Worm (Caenorhabditis elegans) whole organism, L4 larva: ENCODE results near the gene ZK1037.6.
A peak's percentile ranks its signal among the peaks of the same experiment; 100 is the strongest.

ENCODE experiments used
- D1046.2 ChIP-seq: fragments of 200-800 bp; sonication (Bioruptor generic); IDR thresholded peaks from 2 replicates; pipeline ENCODE4 v1.3.6; 2022; ENCODE audit warnings: missing genetic modification characterization, missing compliant biosample characterization
- F44E2.7 ChIP-seq: fragments of 200-800 bp; sonication (Bioruptor generic); IDR thresholded peaks from 2 replicates; pipeline ENCODE4 v2.1.2; 2022; ENCODE audit warnings: missing genetic modification characterization, missing compliant biosample characterization
- F49E8.2 ChIP-seq: sonication (generic microtip); optimal IDR thresholded peaks from 2 replicates; lab custom pipeline; 2016; ENCODE audit warnings: missing compliant biosample characterization, mild to moderate bottlenecking, missing genetic modification characterization, borderline replicate concordance
- R02D3.7 ChIP-seq: fragments of 150-350 bp; sonication (generic microtip); optimal IDR thresholded peaks from 3 replicates; lab custom pipeline; 2014; ENCODE audit warnings: missing biosample characterization, missing genetic modification characterization
- T20F7.1 ChIP-seq: fragments of 200-800 bp; sonication (Bioruptor generic); optimal IDR thresholded peaks from 2 replicates; lab custom pipeline; 2018; ENCODE audit warnings: mild to moderate bottlenecking, missing genetic modification characterization, missing compliant biosample characterization
- Y48G9A.11 ChIP-seq: fragments of 200-800 bp; sonication (Bioruptor generic); IDR thresholded peaks from 2 replicates; pipeline ENCODE4 v1.3.6; 2022; ENCODE audit warnings: missing genetic modification reagents, missing genetic modification characterization, missing compliant biosample characterization
- ZK337.2 ChIP-seq: fragments of 200-800 bp; sonication (Bioruptor generic); IDR thresholded peaks from 2 replicates; pipeline ENCODE4 v1.3.6; 2022; ENCODE audit warnings: missing genetic modification reagents, missing genetic modification characterization, missing compliant biosample characterization
- ceh-28 ChIP-seq: fragments of 150-350 bp; optimal IDR thresholded peaks from 2 replicates; lab custom pipeline; 2014; ENCODE audit warnings: missing biosample characterization, missing genetic modification reagents, missing genetic modification characterization
- ceh-44 ChIP-seq: fragments of 200-800 bp; sonication (Bioruptor generic); IDR thresholded peaks from 2 replicates; pipeline ENCODE4 v1.3.6; 2022; ENCODE audit warnings: missing genetic modification reagents, missing genetic modification characterization, missing compliant biosample characterization
- ceh-62 ChIP-seq: sonication (generic microtip); optimal IDR thresholded peaks from 2 replicates; lab custom pipeline; 2017; ENCODE audit warnings: missing biosample characterization, missing genetic modification characterization
- ceh-82 ChIP-seq: sonication (generic microtip); optimal IDR thresholded peaks from 2 replicates; lab custom pipeline; 2017; ENCODE audit warnings: missing biosample characterization, missing genetic modification characterization
- daf-12 ChIP-seq: fragments of 150-350 bp; optimal IDR thresholded peaks from 2 replicates; lab custom pipeline; 2014; ENCODE audit warnings: missing biosample characterization, missing genetic modification reagents, missing genetic modification characterization
- daf-16 ChIP-seq, 3 experiments: sonication (generic microtip); optimal IDR thresholded peaks; 2 replicates each; lab custom pipeline; 2016 to 2017; ENCODE audit warnings: missing genetic modification characterization in 3 of 3, missing genetic modification reagents in 3 of 3, mild to moderate bottlenecking in 2 of 3, missing compliant biosample characterization in 2 of 3, missing biosample characterization in 1 of 3, moderate library complexity in 1 of 3
- dmd-6 ChIP-seq: fragments of 200-800 bp; sonication (Bioruptor generic); IDR thresholded peaks from 2 replicates; pipeline ENCODE4 v1.3.6; 2022; ENCODE audit warnings: missing genetic modification reagents, missing genetic modification characterization, missing compliant biosample characterization
- dmd-8 ChIP-seq: fragments of 200-800 bp; sonication (Bioruptor generic); IDR thresholded peaks from 2 replicates; pipeline ENCODE4 v1.3.6; 2022; ENCODE audit warnings: missing genetic modification characterization, missing compliant biosample characterization
- dpl-1 ChIP-seq: fragments of 150-350 bp; optimal IDR thresholded peaks from 2 replicates; lab custom pipeline; 2014; ENCODE audit warnings: missing biosample characterization, missing genetic modification reagents, missing genetic modification characterization
- dve-1 ChIP-seq: sonication (generic microtip); optimal IDR thresholded peaks from 2 replicates; lab custom pipeline; 2017; ENCODE audit warnings: antibody characterized with exemption, mild to moderate bottlenecking, missing genetic modification characterization, missing compliant biosample characterization; ENCODE audit not compliant: insufficient read depth
- fos-1 ChIP-seq: fragments of 150-350 bp; optimal IDR thresholded peaks from 2 replicates; lab custom pipeline; 2014; ENCODE audit warnings: missing biosample characterization, missing genetic modification characterization
- hlh-11 ChIP-seq: fragments of 200-800 bp; sonication (Bioruptor generic); optimal IDR thresholded peaks from 2 replicates; lab custom pipeline; 2018; ENCODE audit warnings: mild to moderate bottlenecking, missing genetic modification characterization, missing compliant biosample characterization
- hlh-30 ChIP-seq: sonication (generic microtip); optimal IDR thresholded peaks from 2 replicates; lab custom pipeline; 2017; ENCODE audit warnings: antibody characterized with exemption, mild to moderate bottlenecking, missing genetic modification characterization, missing compliant biosample characterization; ENCODE audit not compliant: insufficient read depth
- hmg-1.1 ChIP-seq: fragments of 200-800 bp; sonication (Bioruptor generic); IDR thresholded peaks from 2 replicates; pipeline ENCODE4 v1.3.6; 2022; ENCODE audit warnings: missing genetic modification reagents, missing genetic modification characterization, missing compliant biosample characterization
- jun-1 ChIP-seq: fragments of 150-350 bp; optimal IDR thresholded peaks from 2 replicates; lab custom pipeline; 2014; ENCODE audit warnings: missing biosample characterization, missing genetic modification reagents, missing genetic modification characterization
- lin-1 ChIP-seq: fragments of 200-800 bp; sonication (Bioruptor generic); IDR thresholded peaks from 2 replicates; pipeline ENCODE4 v1.3.6; 2022; ENCODE audit warnings: missing genetic modification reagents, missing genetic modification characterization, missing compliant biosample characterization
- lin-15B ChIP-seq: fragments of 150-350 bp; sonication (generic microtip); optimal IDR thresholded peaks from 3 replicates; lab custom pipeline; 2014; ENCODE audit warnings: missing biosample characterization, missing genetic modification characterization
- lin-29 ChIP-seq: fragments of 200-800 bp; sonication (Bioruptor generic); IDR thresholded peaks from 2 replicates; pipeline ENCODE4 v1.3.6; 2022; ENCODE audit warnings: missing genetic modification reagents, missing genetic modification characterization, missing compliant biosample characterization
- lir-3 ChIP-seq: sonication (generic microtip); optimal IDR thresholded peaks from 2 replicates; lab custom pipeline; 2016; ENCODE audit warnings: mild to moderate bottlenecking, missing genetic modification characterization, missing compliant biosample characterization
- madf-5 ChIP-seq, 2 experiments: fragments of 200-800 bp; sonication (Bioruptor generic); IDR thresholded peaks; 2 replicates each; pipeline ENCODE4 v1.3.6; 2022; ENCODE audit warnings: missing compliant biosample characterization in 2 of 2, missing genetic modification characterization in 2 of 2
- mdl-1 ChIP-seq, 2 experiments: fragments of 150-350 bp in 1 of 2; sonication (generic microtip) in 1 of 2; optimal IDR thresholded peaks; 2 replicates each; lab custom pipeline; 2014 to 2017; ENCODE audit warnings: missing biosample characterization in 2 of 2, missing genetic modification characterization in 2 of 2
- mdt-29 ChIP-seq: fragments of 200-800 bp; sonication (Bioruptor generic); IDR thresholded peaks from 2 replicates; pipeline ENCODE4 v1.3.6; 2022; ENCODE audit warnings: missing genetic modification reagents, missing genetic modification characterization, missing compliant biosample characterization
- mes-2 ChIP-seq: sonication (generic microtip); optimal IDR thresholded peaks from 2 replicates; lab custom pipeline; 2016; ENCODE audit warnings: missing genotype, mild to moderate bottlenecking, missing genetic modification characterization, missing compliant biosample characterization; ENCODE audit not compliant: poor library complexity, severe bottlenecking
- nhr-237 ChIP-seq: sonication (generic microtip); optimal IDR thresholded peaks from 2 replicates; lab custom pipeline; 2017; ENCODE audit warnings: missing biosample characterization, missing genetic modification characterization
- nhr-28 ChIP-seq: fragments of 150-350 bp; optimal IDR thresholded peaks from 2 replicates; lab custom pipeline; 2014; ENCODE audit warnings: missing biosample characterization, missing genetic modification characterization
- nhr-42 ChIP-seq: fragments of 200-800 bp; sonication (Bioruptor generic); IDR thresholded peaks from 2 replicates; pipeline ENCODE4 v1.3.6; 2022; ENCODE audit warnings: missing genetic modification characterization, missing compliant biosample characterization
- nhr-48 ChIP-seq: sonication (generic microtip); optimal IDR thresholded peaks from 2 replicates; lab custom pipeline; 2016; ENCODE audit warnings: mild to moderate bottlenecking, missing genetic modification characterization, missing compliant biosample characterization
- nhr-6 ChIP-seq: fragments of 150-350 bp; optimal IDR thresholded peaks from 2 replicates; lab custom pipeline; 2014; ENCODE audit warnings: missing biosample characterization, missing genetic modification characterization
- pha-4 ChIP-seq, 2 experiments: fragments of 150-350 bp in 1 of 2; fragments of 200-800 bp in 1 of 2; sonication (Bioruptor generic) in 1 of 2; IDR thresholded peaks in 1 of 2; optimal IDR thresholded peaks in 1 of 2; 2 replicates each; pipeline versions ENCODE4 v1.3.6 to Lab custom; 2014 to 2022; ENCODE audit warnings: missing genetic modification characterization in 2 of 2, missing genetic modification reagents in 2 of 2, missing biosample characterization in 1 of 2, missing compliant biosample characterization in 1 of 2
- pqm-1 ChIP-seq: sonication (generic microtip); optimal IDR thresholded peaks from 2 replicates; lab custom pipeline; 2017; ENCODE audit warnings: missing biosample characterization, missing genetic modification characterization
- sdz-12 ChIP-seq: fragments of 200-800 bp; sonication (Bioruptor generic); optimal IDR thresholded peaks from 2 replicates; lab custom pipeline; 2018; ENCODE audit warnings: mild to moderate bottlenecking, missing genetic modification characterization, missing compliant biosample characterization
- set-16 ChIP-seq: fragments of 200-800 bp; sonication (Bioruptor generic); IDR thresholded peaks from 2 replicates; pipeline ENCODE4 v1.3.6; 2022; ENCODE audit warnings: missing genetic modification reagents, missing genetic modification characterization, missing compliant biosample characterization
- skn-1 ChIP-seq: fragments of 150-350 bp; optimal IDR thresholded peaks from 2 replicates; lab custom pipeline; 2014; ENCODE audit warnings: missing biosample characterization, missing genetic modification characterization
- snpc-1.2 ChIP-seq: fragments of 200-800 bp; sonication (Bioruptor generic); IDR thresholded peaks from 2 replicates; pipeline ENCODE4 v1.3.6; 2022; ENCODE audit warnings: missing genetic modification reagents, missing genetic modification characterization, missing compliant biosample characterization
- tag-97 ChIP-seq: fragments of 200-800 bp; sonication (Bioruptor generic); IDR thresholded peaks from 2 replicates; pipeline ENCODE4 v1.3.6; 2022; ENCODE audit warnings: missing genetic modification characterization, missing compliant biosample characterization
- unc-62 ChIP-seq, 3 experiments: fragments of 150-350 bp in 1 of 3; sonication (generic microtip); optimal IDR thresholded peaks in 2 of 3; peaks in 1 of 3; 1 replicate in 1 of 3; 2 replicates in 2 of 3; lab custom pipeline; 2014 to 2017; ENCODE audit warnings: missing biosample characterization in 3 of 3, missing genetic modification characterization in 3 of 3, missing genetic modification reagents in 3 of 3, missing genotype in 1 of 3
- vab-7 ChIP-seq: fragments of 200-800 bp; sonication (Bioruptor generic); IDR thresholded peaks from 2 replicates; pipeline ENCODE4 v1.3.6; 2022; ENCODE audit warnings: missing genetic modification reagents, missing genetic modification characterization, missing compliant biosample characterization
- zip-11 ChIP-seq: fragments of 200-800 bp; sonication (Bioruptor generic); IDR thresholded peaks from 2 replicates; pipeline ENCODE4 v1.3.6; 2022; ENCODE audit warnings: missing genetic modification characterization, missing compliant biosample characterization
- ztf-7 ChIP-seq: fragments of 150-350 bp; optimal IDR thresholded peaks from 2 replicates; lab custom pipeline; 2014; ENCODE audit warnings: missing biosample characterization, missing genetic modification characterization

Gene ZK1037.6

ce11 chrV:15330314-15330713 lies 2.7 kb upstream of the ZK1037.6 start, which contains the start of gene srh-295:
Gene srh-295 (plus strand): TSS chrV:15330614.
- TF ChIP-seq ceh-44 (GFP tag; lab: Robert Waterston, UW) = no peak
- TF ChIP-seq zip-11 (GFP tag; lab: Robert Waterston, UW) = no peak
- no peak for TF ChIP-seq D1046.2 (GFP tag; lab: Robert Waterston, UW)
- no peak for TF ChIP-seq daf-12 (tag; lab: Kevin White, UChicago)
- TF ChIP-seq nhr-6 = no peak
- TF ChIP-seq jun-1 = no peak

- TF ChIP-seq ceh-28 (tag; lab: Kevin White, UChicago) = no peak
- TF ChIP-seq R02D3.7 = no peak
- TF ChIP-seq ceh-62 (tag; lab: Kevin White, UChicago) = no peak
- no peak for TF ChIP-seq mdt-29 (GFP tag; lab: Robert Waterston, UW)
- no peak for TF ChIP-seq madf-5 (GFP tag; IDR thresholded peaks at IDR 0.05; lab: Robert Waterston, UW)
- TF ChIP-seq hlh-30 (tag; lab: Kevin White, UChicago) = no peak
- no peak for TF ChIP-seq lin-1 (GFP tag; lab: Robert Waterston, UW)
- TF ChIP-seq nhr-6 = peak; percentile 19
- TF ChIP-seq F44E2.7 (GFP tag; lab: Robert Waterston, UW) = no peak
- TF ChIP-seq nhr-48 (tag; lab: Kevin White, UChicago) = no peak
- TF ChIP-seq hmg-1.1 (GFP tag; lab: Robert Waterston, UW) = no peak
- TF ChIP-seq ZK337.2 (GFP tag; lab: Robert Waterston, UW) = no peak
- TF ChIP-seq ceh-82 = no peak
- TF ChIP-seq nhr-28 (tag; lab: Kevin White, UChicago) = peak; percentile 73
- TF ChIP-seq unc-62 (GFP tag; optimal IDR thresholded peaks at IDR 0.05 in 1 of 2; lab: Kevin White, UChicago) = no peak
- TF ChIP-seq unc-62 (tag; optimal IDR thresholded peaks at IDR 0.05; lab: Kevin White, UChicago) = no peak
- peak; percentile 74 for TF ChIP-seq pqm-1 (tag; lab: Kevin White, UChicago)
- TF ChIP-seq sdz-12 = no peak
- TF ChIP-seq F49E8.2 (tag; lab: Kevin White, UChicago) = no peak
- no peak for TF ChIP-seq fos-1 (tag; lab: Kevin White, UChicago)
- peak; percentile 23 for TF ChIP-seq dve-1 (tag; lab: Kevin White, UChicago)
- no peak for TF ChIP-seq set-16 (GFP tag; lab: Robert Waterston, UW)
- no peak for TF ChIP-seq daf-16 (GFP tag; optimal IDR thresholded peaks at IDR 0.05; lab: Kevin White, UChicago)
- peak; percentile 44 for TF ChIP-seq daf-16 (tag; optimal IDR thresholded peaks at IDR 0.05; lab: Kevin White, UChicago)
- TF ChIP-seq vab-7 (GFP tag; lab: Robert Waterston, UW) = no peak
- TF ChIP-seq dpl-1 = no peak
- TF ChIP-seq lin-29 (GFP tag; lab: Robert Waterston, UW) = no peak
- no peak for TF ChIP-seq ceh-44 (GFP tag; lab: Robert Waterston, UW)
- no peak for TF ChIP-seq snpc-1.2 (GFP tag; lab: Robert Waterston, UW)
- TF ChIP-seq mdl-1 (tag; optimal IDR thresholded peaks at IDR 0.05; lab: Kevin White, UChicago) = no peak
- no peak for TF ChIP-seq nhr-42 (GFP tag; lab: Robert Waterston, UW)
- peak; percentile 27 for TF ChIP-seq hlh-11 (tag; lab: Kevin White, UChicago)
- no peak for TF ChIP-seq nhr-237
- peak; percentile 59 for TF ChIP-seq dmd-6
- no peak for TF ChIP-seq ztf-7 (tag; lab: Kevin White, UChicago)
- no peak for TF ChIP-seq lin-15B (tag; lab: Kevin White, UChicago)
- TF ChIP-seq skn-1 = no peak
- no peak for TF ChIP-seq mes-2
- no peak for TF ChIP-seq T20F7.1 (GFP tag; lab: Kevin White, UChicago)
- no peak for TF ChIP-seq tag-97 (GFP tag; lab: Robert Waterston, UW)
- no peak for TF ChIP-seq Y48G9A.11 (GFP tag; lab: Robert Waterston, UW)
- no peak for TF ChIP-seq pha-4 (GFP tag; IDR thresholded peaks at IDR 0.05; lab: Robert Waterston, UW)
- no peak for TF ChIP-seq pha-4 (tag; optimal IDR thresholded peaks at IDR 0.05; lab: Kevin White, UChicago)
- no peak for TF ChIP-seq lir-3 (tag; lab: Kevin White, UChicago)
- TF ChIP-seq dmd-8 (GFP tag; lab: Robert Waterston, UW) = no peak
- TF ChIP-seq, all 104 proteins: peak for 7
Measured at ce11 chrV:15323417-15323816, 4.2 kb downstream of the ZK1037.6 start.
